Fruit fly (Drosophila melanogaster) whole organism, embryonic: ENCODE measurements around the gene Sec23.

Experiments
- ATbp ChIP-seq: fragments of 200-800 bp; sonication (Bioruptor generic); optimal IDR thresholded peaks from 2 replicates; lab custom pipeline; 2017; ENCODE audit warnings: missing biosample characterization, mild to moderate bottlenecking, missing genetic modification characterization, missing genetic modification reagents
- Adf1 ChIP-seq: fragments of 200-800 bp; sonication (Bioruptor generic); IDR thresholded peaks from 2 replicates; pipeline ENCODE4 v1.3.6; 2022; ENCODE audit warnings: missing biosample characterization, missing genetic modification characterization
- Bgb ChIP-seq: fragments of 200-800 bp; sonication (Bioruptor generic); IDR thresholded peaks from 2 replicates; pipeline ENCODE4 v1.3.6; 2022; ENCODE audit warnings: missing biosample characterization, missing genetic modification characterization; ENCODE audit not compliant: partially characterized antibody
- Blimp-1 ChIP-seq: fragments of 200-800 bp; sonication (Bioruptor generic); optimal IDR thresholded peaks from 3 replicates; lab custom pipeline; 2018; ENCODE audit warnings: missing biosample characterization, missing genetic modification characterization, mild to moderate bottlenecking, moderate library complexity, missing genetic modification reagents
- CG10147 ChIP-seq: fragments of 200-800 bp; sonication (Bioruptor generic); optimal IDR thresholded peaks from 2 replicates; lab custom pipeline; 2019; ENCODE audit warnings: missing biosample characterization, mild to moderate bottlenecking, missing genetic modification characterization, moderate library complexity
- CG10321 ChIP-seq: fragments of 200-800 bp; sonication (Bioruptor generic); IDR thresholded peaks from 2 replicates; pipeline ENCODE4 v1.3.6; 2022; ENCODE audit warnings: missing biosample characterization, missing genetic modification characterization
- CG10462 ChIP-seq: fragments of 200-800 bp; sonication (Bioruptor generic); optimal IDR thresholded peaks from 2 replicates; lab custom pipeline; 2016; ENCODE audit warnings: missing biosample characterization, missing genetic modification characterization
- CG11085 ChIP-seq: fragments of 200-800 bp; sonication (Bioruptor generic); IDR thresholded peaks from 2 replicates; pipeline ENCODE4 v1.3.6; 2022; ENCODE audit warnings: missing biosample characterization, missing genetic modification characterization
- CG11695 ChIP-seq: fragments of 200-800 bp; sonication (Bioruptor generic); IDR thresholded peaks from 3 replicates; pipeline ENCODE4 v1.3.6; 2022; ENCODE audit warnings: missing biosample characterization, missing genetic modification characterization
- CG15514 ChIP-seq: fragments of 200-800 bp; sonication (Bioruptor generic); optimal IDR thresholded peaks from 3 replicates; lab custom pipeline; 2017; ENCODE audit warnings: missing biosample characterization, missing genetic modification characterization, mild to moderate bottlenecking, moderate library complexity, missing genetic modification reagents
- CG1602 ChIP-seq: fragments of 200-800 bp; sonication (Bioruptor generic); optimal IDR thresholded peaks from 3 replicates; lab custom pipeline; 2016; ENCODE audit warnings: missing biosample characterization, missing genetic modification characterization
- CG17328 ChIP-seq: fragments of 200-800 bp; sonication (Bioruptor generic); IDR thresholded peaks from 2 replicates; pipeline ENCODE4 v1.3.6; 2022; ENCODE audit warnings: missing biosample characterization, missing genetic modification characterization
- CG17612 ChIP-seq: fragments of 200-800 bp; sonication (Bioruptor generic); IDR thresholded peaks from 2 replicates; pipeline ENCODE4 v1.3.6; 2022; ENCODE audit warnings: missing biosample characterization, missing genetic modification characterization
- CG17829 ChIP-seq: fragments of 200-800 bp; optimal IDR thresholded peaks from 2 replicates; lab custom pipeline; 2019; ENCODE audit warnings: missing biosample characterization, mild to moderate bottlenecking, missing genetic modification characterization, moderate library complexity
- CG18599 ChIP-seq: fragments of 200-800 bp; sonication (Bioruptor generic); optimal IDR thresholded peaks from 3 replicates; lab custom pipeline; 2017; ENCODE audit warnings: missing biosample characterization, missing genetic modification characterization, mild to moderate bottlenecking, moderate library complexity, missing genetic modification reagents
- CG18764 ChIP-seq: fragments of 200-800 bp; sonication (Bioruptor generic); optimal IDR thresholded peaks from 3 replicates; lab custom pipeline; 2016; ENCODE audit warnings: missing biosample characterization, missing genetic modification characterization
- CG2202 ChIP-seq: fragments of 200-800 bp; sonication (Bioruptor generic); optimal IDR thresholded peaks from 2 replicates; lab custom pipeline; 2018; ENCODE audit warnings: missing biosample characterization, mild to moderate bottlenecking, missing genetic modification characterization
- CG4328 ChIP-seq: fragments of 200-800 bp; sonication (Bioruptor generic); optimal IDR thresholded peaks from 3 replicates; lab custom pipeline; 2017; ENCODE audit warnings: missing biosample characterization, missing genetic modification reagents, missing genetic modification characterization
- CG6854 ChIP-seq: fragments of 200-800 bp; sonication (Bioruptor generic); optimal IDR thresholded peaks from 3 replicates; lab custom pipeline; 2017; ENCODE audit warnings: missing biosample characterization, mild to moderate bottlenecking, missing genetic modification characterization
- CG7556 ChIP-seq: fragments of 200-800 bp; sonication (Bioruptor generic); optimal IDR thresholded peaks from 2 replicates; lab custom pipeline; 2017; ENCODE audit warnings: missing biosample characterization, mild to moderate bottlenecking, missing genetic modification characterization
- CG7963 ChIP-seq: fragments of 200-800 bp; sonication (Bioruptor generic); IDR thresholded peaks from 3 replicates; pipeline ENCODE4 v1.3.6; 2022; ENCODE audit warnings: missing biosample characterization, missing genetic modification characterization; ENCODE audit not compliant: partially characterized antibody
- CG9876 ChIP-seq: fragments of 200-800 bp; sonication (Bioruptor generic); optimal IDR thresholded peaks from 2 replicates; lab custom pipeline; 2016; ENCODE audit warnings: missing biosample characterization, missing genetic modification characterization
- Chrac-16 ChIP-seq: fragments of 200-800 bp; sonication (Bioruptor generic); optimal IDR thresholded peaks from 3 replicates; lab custom pipeline; 2016; ENCODE audit warnings: missing biosample characterization, missing genetic modification characterization
- D ChIP-seq, 2 experiments: fragments of 200-800 bp in 1 of 2; fragments of >200 bp in 1 of 2; sonication (Bioruptor generic) in 1 of 2; optimal IDR thresholded peaks; 2 replicates in 1 of 2; 3 replicates in 1 of 2; lab custom pipeline; 2017; ENCODE audit warnings: mild to moderate bottlenecking in 1 of 2, missing biosample characterization in 1 of 2, missing genetic modification characterization in 1 of 2, missing genetic modification reagents in 1 of 2
- D19B ChIP-seq: fragments of 200-800 bp; sonication (Bioruptor generic); optimal IDR thresholded peaks from 2 replicates; lab custom pipeline; 2017; ENCODE audit warnings: missing biosample characterization, mild to moderate bottlenecking, missing genetic modification characterization
- Dbx ChIP-seq: fragments of 200-800 bp; sonication (Bioruptor generic); IDR thresholded peaks from 3 replicates; pipeline ENCODE4 v1.3.6; 2022; ENCODE audit warnings: missing biosample characterization, missing genetic modification characterization
- Dll ChIP-seq: fragments of 200-800 bp; sonication (Bioruptor generic); IDR thresholded peaks from 4 replicates; pipeline ENCODE4 v1.3.6; 2022; ENCODE audit warnings: missing biosample characterization, missing genetic modification characterization; ENCODE audit not compliant: partially characterized antibody
- H15 ChIP-seq: fragments of 200-800 bp; sonication (Bioruptor generic); IDR thresholded peaks from 3 replicates; pipeline ENCODE4 v1.3.6; 2022; ENCODE audit warnings: missing biosample characterization, missing genetic modification characterization
- H2.0 ChIP-seq: fragments of 200-800 bp; sonication (Bioruptor generic); IDR thresholded peaks from 2 replicates; pipeline ENCODE4 v1.3.6; 2022; ENCODE audit warnings: missing biosample characterization, missing genetic modification characterization
- HLH3B ChIP-seq: fragments of 200-800 bp; sonication (Bioruptor generic); IDR thresholded peaks from 2 replicates; pipeline ENCODE4 v1.3.6; 2022; ENCODE audit warnings: missing biosample characterization, missing genetic modification characterization
- Hr3 ChIP-seq: fragments of 200-800 bp; sonication (Bioruptor generic); optimal IDR thresholded peaks from 3 replicates; lab custom pipeline; 2016; ENCODE audit warnings: missing biosample characterization, missing genetic modification characterization
- MBD-R2 ChIP-seq: fragments of 200-800 bp; sonication (Bioruptor generic); IDR thresholded peaks from 2 replicates; pipeline ENCODE4 v1.3.6; 2022; ENCODE audit warnings: missing biosample characterization, missing genetic modification characterization
- Sry-β ChIP-seq: fragments of 200-800 bp; sonication (Bioruptor generic); optimal IDR thresholded peaks from 2 replicates; lab custom pipeline; 2018; ENCODE audit warnings: missing biosample characterization, mild to moderate bottlenecking, missing genetic modification characterization, moderate library complexity
- abd-A ChIP-seq: fragments of 200-800 bp; sonication (Bioruptor generic); optimal IDR thresholded peaks from 3 replicates; lab custom pipeline; 2019; ENCODE audit warnings: missing biosample characterization, mild to moderate bottlenecking, missing genetic modification characterization, moderate library complexity
- bab2 ChIP-seq: fragments of 200-800 bp; sonication (Bioruptor generic); optimal IDR thresholded peaks from 2 replicates; lab custom pipeline; 2016; ENCODE audit warnings: missing biosample characterization, missing genetic modification characterization
- cato ChIP-seq: fragments of 200-800 bp; sonication (Bioruptor generic); optimal IDR thresholded peaks from 2 replicates; lab custom pipeline; 2016; ENCODE audit warnings: missing biosample characterization, missing genetic modification characterization, borderline replicate concordance
- chinmo ChIP-seq: fragments of 200-800 bp; sonication (Bioruptor generic); IDR thresholded peaks from 4 replicates; pipeline ENCODE4 v1.3.6; 2022; ENCODE audit warnings: missing biosample characterization, missing genetic modification characterization; ENCODE audit not compliant: partially characterized antibody
- chm ChIP-seq: fragments of 200-800 bp; sonication (Bioruptor generic); IDR thresholded peaks from 2 replicates; pipeline ENCODE4 v1.3.6; 2022; ENCODE audit warnings: missing biosample characterization, missing genetic modification characterization
- da ChIP-seq: fragments of 200-800 bp; sonication (Bioruptor generic); optimal IDR thresholded peaks from 2 replicates; lab custom pipeline; 2016; ENCODE audit warnings: missing biosample characterization, missing genetic modification characterization
- fd102C ChIP-seq: fragments of 200-800 bp; sonication (Bioruptor generic); optimal IDR thresholded peaks from 2 replicates; lab custom pipeline; 2018; ENCODE audit warnings: missing biosample characterization, mild to moderate bottlenecking, missing genetic modification characterization, moderate library complexity
- her ChIP-seq: fragments of 200-800 bp; sonication (Bioruptor generic); optimal IDR thresholded peaks from 2 replicates; lab custom pipeline; 2016; ENCODE audit warnings: missing biosample characterization, missing genetic modification characterization
- jumu ChIP-seq: fragments of 200-800 bp; sonication (Bioruptor generic); optimal IDR thresholded peaks from 3 replicates; lab custom pipeline; 2016; ENCODE audit warnings: missing biosample characterization, missing genetic modification characterization
- kay ChIP-seq: fragments of 200-800 bp; sonication (Bioruptor generic); optimal IDR thresholded peaks from 2 replicates; lab custom pipeline; 2016; ENCODE audit warnings: missing biosample characterization, missing genetic modification characterization
- org-1 ChIP-seq: fragments of 200-800 bp; sonication (Bioruptor generic); optimal IDR thresholded peaks from 2 replicates; lab custom pipeline; 2017; ENCODE audit warnings: missing biosample characterization, missing genetic modification characterization
- otp ChIP-seq: fragments of 200-800 bp; sonication (Bioruptor generic); IDR thresholded peaks from 3 replicates; pipeline ENCODE4, ENCODE4 v1.3.6; 2022; ENCODE audit warnings: missing biosample characterization, missing genetic modification characterization
- phol ChIP-seq: fragments of 200-800 bp; sonication (Bioruptor generic); optimal IDR thresholded peaks from 3 replicates; lab custom pipeline; 2018; ENCODE audit warnings: missing biosample characterization, mild to moderate bottlenecking, missing genetic modification characterization, moderate library complexity
- sens ChIP-seq: fragments of 200-800 bp; sonication (Bioruptor generic); peaks from one replicate; lab custom pipeline; 2016; ENCODE audit warnings: missing biosample characterization, missing genetic modification characterization
- sima ChIP-seq: fragments of 200-800 bp; sonication (Bioruptor generic); optimal IDR thresholded peaks from 2 replicates; lab custom pipeline; 2016; ENCODE audit warnings: missing biosample characterization, missing genetic modification characterization
- slou ChIP-seq: fragments of 200-800 bp; sonication (Bioruptor generic); optimal IDR thresholded peaks from 3 replicates; lab custom pipeline; 2016; ENCODE audit warnings: missing biosample characterization, missing genetic modification characterization
- vvl ChIP-seq: fragments of 200-800 bp; sonication (Bioruptor generic); IDR thresholded peaks from 2 replicates; pipeline ENCODE4 v1.3.6; 2022; ENCODE audit warnings: missing biosample characterization, missing genetic modification characterization
- z ChIP-seq: fragments of 200-800 bp; sonication (Bioruptor generic); IDR thresholded peaks from 3 replicates; pipeline ENCODE4 v1.3.6; 2022; ENCODE audit warnings: missing biosample characterization, missing genetic modification characterization

Sec23 gene

dm6 chr3R:5659829-5660197 lies 10.9 kb downstream of the Sec23 start, which contains the start of gene CG2182 (continued):
- TF ChIP-seq chinmo (GFP tag; lab: Robert Waterston, UW), result peak; percentile 6; the same call in 1 of the 4 replicates
- no peak for TF ChIP-seq jumu
- TF ChIP-seq CG10321, result no peak
- TF ChIP-seq CG7963 (GFP tag; lab: Robert Waterston, UW), result peak; percentile 65; the same call in 2 of the 3 replicates
- TF ChIP-seq otp (GFP tag; lab: Robert Waterston, UW), result no peak
- no peak for TF ChIP-seq D19B (GFP tag; lab: Kevin White, UChicago)
- TF ChIP-seq slou, result no peak
- no peak for TF ChIP-seq z (GFP tag; lab: Robert Waterston, UW)
- no peak for TF ChIP-seq D (optimal IDR thresholded peaks at IDR 0.05; lab: Kevin White, UChicago)
- TF ChIP-seq D (GFP tag; optimal IDR thresholded peaks at IDR 0.05; lab: Kevin White, UChicago), result no peak
- no peak for TF ChIP-seq CG11085 (GFP tag; lab: Robert Waterston, UW)
- TF ChIP-seq sens (GFP tag; lab: Kevin White, UChicago), result no peak
- TF ChIP-seq abd-A (tag; lab: Kevin White, UChicago), result no peak
- no peak for TF ChIP-seq CG6854 (GFP tag; lab: Kevin White, UChicago)
- no peak for TF ChIP-seq CG17612 (GFP tag; lab: Robert Waterston, UW)
- TF ChIP-seq Dbx, result no peak
- TF ChIP-seq CG17328 (GFP tag; lab: Robert Waterston, UW), result no peak
- TF ChIP-seq MBD-R2 (GFP tag; lab: Robert Waterston, UW), result 0 out of 2 replicates have a peak, but pooled peaks have one; percentile 10
- TF ChIP-seq phol (tag; lab: Kevin White, UChicago), result peak; percentile 90
- no peak for TF ChIP-seq her (GFP tag; lab: Kevin White, UChicago)
- no peak for TF ChIP-seq CG11695 (GFP tag; lab: Robert Waterston, UW)
- no peak for TF ChIP-seq fd102C
- TF ChIP-seq CG2202, result no peak
- TF ChIP-seq Chrac-16 (GFP tag; lab: Kevin White, UChicago), result no peak
- no peak for TF ChIP-seq CG7556 (GFP tag; lab: Kevin White, UChicago)
- no peak for TF ChIP-seq Hr3 (GFP tag; lab: Kevin White, UChicago)
- TF ChIP-seq org-1, result no peak
- no peak for TF ChIP-seq H2.0 (GFP tag; lab: Robert Waterston, UW)
- peak; percentile 25 for TF ChIP-seq CG18764 (GFP tag; lab: Kevin White, UChicago)
- TF ChIP-seq ATbp, result no peak
- TF ChIP-seq HLH3B (GFP tag; lab: Robert Waterston, UW), result no peak
- TF ChIP-seq Sry-β, result no peak
- TF ChIP-seq CG9876 (GFP tag; lab: Kevin White, UChicago), result no peak
- TF ChIP-seq Dll, result no peak; the same call in 3 of the 4 replicates
- TF ChIP-seq kay, result no peak
- no peak for TF ChIP-seq Adf1 (GFP tag; lab: Robert Waterston, UW)
- TF ChIP-seq CG10462 (GFP tag; lab: Kevin White, UChicago), result no peak
- no peak for TF ChIP-seq cato (GFP tag; lab: Kevin White, UChicago)
- no peak for TF ChIP-seq chm (GFP tag; lab: Robert Waterston, UW)
- no peak for TF ChIP-seq da (GFP tag; lab: Kevin White, UChicago)
- TF ChIP-seq CG15514 (GFP tag; lab: Kevin White, UChicago), result no peak
- no peak for TF ChIP-seq H15
- no peak for TF ChIP-seq bab2
- TF ChIP-seq CG10147 (GFP tag; lab: Kevin White, UChicago), result no peak
- no peak for TF ChIP-seq CG4328 (GFP tag; lab: Kevin White, UChicago)
- TF ChIP-seq Bgb (GFP tag; lab: Robert Waterston, UW), result peak; percentile 77
- no peak for TF ChIP-seq Blimp-1 (GFP tag; lab: Kevin White, UChicago)
- no peak for TF ChIP-seq vvl (GFP tag; lab: Robert Waterston, UW)
- TF ChIP-seq sima, result no peak
- no peak for TF ChIP-seq CG17829
- TF ChIP-seq CG1602, result no peak
- peak; percentile 18 for TF ChIP-seq CG18599 (GFP tag; lab: Kevin White, UChicago)
